Fruit fly (Drosophila melanogaster): Measurements from ENCODE around the gene CG13308.
A peak's percentile ranks its signal among the peaks of the same experiment; 100 is the strongest.

The CG13308 gene

dm6 chr3L:8788445-8788844 lies 19.9 kb upstream of the CG13308 start, which contains the start of gene Acbp5:
TSS of gene Acbp5 (minus strand) at chr3L:8788545.
- no peak for TF ChIP-seq CG14655 (GFP tag; optimal IDR thresholded peaks at IDR 0.05)
- no peak for TF ChIP-seq Pif1B (GFP tag; optimal IDR thresholded peaks at IDR 0.05)
- TF ChIP-seq CG10348 (GFP tag; IDR thresholded peaks at IDR 0.05): no peak
- TF ChIP-seq CG17806 (tag; optimal IDR thresholded peaks at IDR 0.05): no peak
- TF ChIP-seq CG4496 (GFP tag; IDR thresholded peaks at IDR 0.05): no peak
- no peak for TF ChIP-seq Ets98B (GFP tag; IDR thresholded peaks at IDR 0.05)
- TF ChIP-seq CG12605 (GFP tag; IDR thresholded peaks at IDR 0.05): no peak
- no peak for TF ChIP-seq fd96Ca (GFP tag; IDR thresholded peaks at IDR 0.05)
- TF ChIP-seq Pif1A (GFP tag; optimal IDR thresholded peaks at IDR 0.05): no peak
- TF ChIP-seq rn (GFP tag; IDR thresholded peaks at IDR 0.05): no peak
- TF ChIP-seq CG9948 (tag; optimal IDR thresholded peaks at IDR 0.05): no peak
- TF ChIP-seq CG13204 (GFP tag; optimal IDR thresholded peaks at IDR 0.05): no peak

dm6 chr3L:8798129-8798528 lies 10.2 kb upstream of the CG13308 start:
- no peak for TF ChIP-seq Pif1A (GFP tag; optimal IDR thresholded peaks at IDR 0.05)

DNA sequence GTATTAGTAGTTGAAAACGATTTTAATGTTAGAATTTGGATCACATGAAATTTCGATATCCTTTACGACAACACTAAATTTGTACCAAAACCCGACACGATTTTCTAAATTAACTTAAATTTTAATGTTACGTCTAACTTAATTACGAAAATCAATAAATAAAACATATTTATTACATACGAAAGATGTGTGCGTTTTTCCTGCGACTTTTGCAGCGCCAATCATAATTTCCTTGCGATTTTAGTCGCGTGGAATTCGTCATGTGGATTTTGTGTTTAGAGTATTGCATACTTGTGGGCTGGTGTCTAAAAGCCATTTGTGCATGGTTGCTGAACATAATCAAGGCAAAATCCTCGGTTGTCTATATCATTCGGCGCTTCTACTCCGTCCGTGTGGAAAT lies 9.8 kb upstream of the CG13308 start:
- no peak for TF ChIP-seq CG13204 (GFP tag; optimal IDR thresholded peaks at IDR 0.05)
- peak; percentile 4 for TF ChIP-seq D1 (tag; optimal IDR thresholded peaks at IDR 0.05)
- TF ChIP-seq CG32121 (GFP tag; IDR thresholded peaks at IDR 0.05): no peak
- TF ChIP-seq CG34367 (tag; optimal IDR thresholded peaks at IDR 0.05): no peak

dm6 chr3L:8800432-8800831 lies 7.9 kb upstream of the CG13308 start, which contains the start of gene CG13310:
TSS of gene CG13310 (minus strand) at chr3L:8800532.
- TF ChIP-seq CG32121 (GFP tag; IDR thresholded peaks at IDR 0.05) (no peak), CG15710 (tag; optimal IDR thresholded peaks at IDR 0.05) (no peak), CG8301 (tag; optimal IDR thresholded peaks at IDR 0.05) (no peak), fd96Ca (GFP tag; IDR thresholded peaks at IDR 0.05) (no peak), CG14655 (GFP tag; optimal IDR thresholded peaks at IDR 0.05) (no peak), CG10348 (GFP tag; IDR thresholded peaks at IDR 0.05) (no peak), Ets98B (GFP tag; IDR thresholded peaks at IDR 0.05) (no peak), CG34367 (tag; optimal IDR thresholded peaks at IDR 0.05) (no peak), CG8159 (tag; optimal IDR thresholded peaks at IDR 0.05) (no peak), gl (tag; optimal IDR thresholded peaks at IDR 0.05) (no peak), CG4496 (GFP tag; IDR thresholded peaks at IDR 0.05) (no peak), CG12605 (GFP tag; IDR thresholded peaks at IDR 0.05) (no peak), rn (GFP tag; IDR thresholded peaks at IDR 0.05) (no peak), Pif1A (GFP tag; optimal IDR thresholded peaks at IDR 0.05) (no peak), Snoo (tag; optimal IDR thresholded peaks at IDR 0.05) (no peak), D1 (tag; optimal IDR thresholded peaks at IDR 0.05) (no peak), EcR (GFP tag; optimal IDR thresholded peaks at IDR 0.05) (no peak), Pif1B (GFP tag; optimal IDR thresholded peaks at IDR 0.05) (no peak), CG17806 (tag; optimal IDR thresholded peaks at IDR 0.05) (no peak), CG9948 (tag; optimal IDR thresholded peaks at IDR 0.05) (no peak)

dm6 chr3L:8802064-8802463 lies 6.3 kb upstream of the CG13308 start, which contains the start of the genes CG13311 and CG34426:
TSS of gene CG13311 (minus strand) at chr3L:8802164.
TSS of gene CG34426 (plus strand) at chr3L:8802463.
- TF ChIP-seq CG9948 (tag; optimal IDR thresholded peaks at IDR 0.05): no peak
- no peak for TF ChIP-seq CG8159 (tag; optimal IDR thresholded peaks at IDR 0.05)
- TF ChIP-seq Snoo (tag; optimal IDR thresholded peaks at IDR 0.05): no peak
- TF ChIP-seq Pif1B (GFP tag; optimal IDR thresholded peaks at IDR 0.05): no peak
- TF ChIP-seq CG8301 (tag; optimal IDR thresholded peaks at IDR 0.05): no peak
- no peak for TF ChIP-seq CG14655 (GFP tag; optimal IDR thresholded peaks at IDR 0.05)
- TF ChIP-seq fd96Ca (GFP tag; IDR thresholded peaks at IDR 0.05): no peak

DNA sequence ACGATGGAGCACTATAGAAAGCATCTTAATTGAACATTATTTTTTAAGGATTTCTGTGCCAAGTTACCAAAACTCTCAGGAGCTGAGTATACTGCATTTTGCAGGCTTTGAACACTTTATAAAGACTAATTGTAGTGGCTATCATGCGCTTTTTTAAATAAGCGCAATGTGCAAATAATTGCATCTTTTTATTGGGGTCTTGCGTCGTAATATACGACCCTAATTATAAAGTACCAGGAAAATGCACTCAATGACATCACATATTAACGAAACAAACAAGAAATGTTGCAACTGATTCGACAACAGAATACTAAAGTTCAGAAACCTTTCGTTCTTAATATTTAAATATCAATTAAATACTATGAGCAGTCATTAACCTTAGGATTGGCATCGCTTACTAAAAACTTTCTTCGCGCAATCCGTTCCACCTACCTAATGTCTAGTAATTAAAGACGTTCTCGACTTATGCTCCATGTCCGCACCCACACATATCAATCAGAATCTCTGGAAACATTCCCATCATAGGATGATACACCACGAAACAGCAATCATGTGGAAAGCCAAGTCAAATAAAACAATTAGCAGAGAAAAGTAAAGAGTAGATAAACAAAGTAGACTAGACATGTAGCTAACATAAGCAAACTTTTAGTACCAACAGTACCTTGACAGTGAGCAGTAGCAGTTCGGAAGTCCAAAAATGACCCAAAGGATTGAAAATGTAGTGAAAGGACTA lies 4.1 kb upstream of the CG13308 start, which contains the start of the genes CG32023 and CG34427:
Gene CG32023 (minus strand): TSS at position 101 of the 733 bp plus-strand sequence.
Gene CG34427 (plus strand): TSS at position 683 of the 733 bp plus-strand sequence.
- TF ChIP-seq CG8159 (tag; optimal IDR thresholded peaks at IDR 0.05) (no peak), Ets98B (GFP tag; IDR thresholded peaks at IDR 0.05) (no peak), gl (tag; optimal IDR thresholded peaks at IDR 0.05) (no peak), CG13204 (GFP tag; optimal IDR thresholded peaks at IDR 0.05) (no peak), CG9948 (tag; optimal IDR thresholded peaks at IDR 0.05) (no peak), CG17806 (tag; optimal IDR thresholded peaks at IDR 0.05) (no peak), CG34367 (tag; optimal IDR thresholded peaks at IDR 0.05) (no peak), CG12605 (GFP tag; IDR thresholded peaks at IDR 0.05) (no peak), CG4496 (GFP tag; IDR thresholded peaks at IDR 0.05) (no peak), Pif1A (GFP tag; optimal IDR thresholded peaks at IDR 0.05) (no peak), Pif1B (GFP tag; optimal IDR thresholded peaks at IDR 0.05) (no peak), CG14655 (GFP tag; optimal IDR thresholded peaks at IDR 0.05) (no peak), rn (GFP tag; IDR thresholded peaks at IDR 0.05) (no peak)

Measured in whole organism, pupa.